Fruit fly (Drosophila melanogaster): ENCODE measurements around the gene cas.

cas gene

DNA sequence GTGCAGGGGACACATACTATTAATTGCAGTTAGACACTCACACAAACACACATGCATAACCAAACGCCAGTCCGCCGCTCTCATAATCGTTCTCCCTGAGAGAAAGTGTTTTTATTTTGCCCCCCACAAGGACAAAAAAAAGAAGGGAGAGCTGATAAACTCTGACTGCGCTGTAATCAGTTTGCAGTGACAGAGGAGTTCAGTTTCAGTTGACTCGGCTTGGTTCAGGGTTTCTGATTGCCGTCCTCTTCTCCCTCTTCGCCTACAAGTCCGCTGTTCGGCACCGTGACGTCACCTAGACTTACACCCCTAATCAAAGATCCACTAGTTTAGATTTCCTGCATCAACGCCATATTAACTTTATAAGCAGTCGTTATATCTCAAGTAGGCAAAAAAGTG lies 45.3 kb downstream of the cas start (continued):
- TF ChIP-seq gro (GFP tag; optimal IDR thresholded peaks at IDR 0.05) (no peak), HLHmδ (GFP tag; optimal IDR thresholded peaks at IDR 0.05) (no peak), ttk (GFP tag; IDR thresholded peaks at IDR 0.05) (no peak), CG7745 (tag; optimal IDR thresholded peaks at IDR 0.05) (no peak), nom (GFP tag; optimal IDR thresholded peaks at IDR 0.05) (no peak), zfh1 (GFP tag; IDR thresholded peaks at IDR 0.05) (no peak), Dip2 (GFP tag; IDR thresholded peaks at IDR 0.05) (no peak), CG15601 (tag; optimal IDR thresholded peaks at IDR 0.05) (no peak), pum (GFP tag; optimal IDR thresholded peaks at IDR 0.05) (no peak), CG5245 (GFP tag; optimal IDR thresholded peaks at IDR 0.05) (no peak), ATbp (GFP tag; optimal IDR thresholded peaks at IDR 0.05) (no peak), yki (optimal IDR thresholded peaks at IDR 0.05) (no peak), tna (GFP tag; IDR thresholded peaks at IDR 0.05; ENCODE audit: partially characterized antibody) (no peak), CG15696 (tag; optimal IDR thresholded peaks at IDR 0.05) (no peak), CG11504 (tag; optimal IDR thresholded peaks at IDR 0.05) (no peak), CG10321 (GFP tag; IDR thresholded peaks at IDR 0.05) (no peak), sens (GFP tag) (peak; percentile 24), CG1792 (GFP tag; optimal IDR thresholded peaks at IDR 0.05) (no peak), dmrt11E (tag; optimal IDR thresholded peaks at IDR 0.05) (no peak), CG31365 (tag; optimal IDR thresholded peaks at IDR 0.05) (no peak), knrl (GFP tag; IDR thresholded peaks at IDR 0.05; ENCODE audit: partially characterized antibody) (no peak), otp (GFP tag; IDR thresholded peaks at IDR 0.05) (no peak), sug (tag; optimal IDR thresholded peaks at IDR 0.05) (peak; percentile 25), stwl (tag; optimal IDR thresholded peaks at IDR 0.05) (no peak), Xbp1 (GFP tag; optimal IDR thresholded peaks at IDR 0.05) (no peak), sna (GFP tag; IDR thresholded peaks at IDR 0.05; ENCODE audit: partially characterized antibody) (no peak), CG34376 (GFP tag; optimal IDR thresholded peaks at IDR 0.05) (no peak), CG10209 (GFP tag; optimal IDR thresholded peaks at IDR 0.05) (no peak), Taf1 (GFP tag; IDR thresholded peaks at IDR 0.05) (no peak), CG6791 (GFP tag; IDR thresholded peaks at IDR 0.05; ENCODE audit: partially characterized antibody) (no peak), twi (tag; optimal IDR thresholded peaks at IDR 0.05) (no peak)

DNA sequence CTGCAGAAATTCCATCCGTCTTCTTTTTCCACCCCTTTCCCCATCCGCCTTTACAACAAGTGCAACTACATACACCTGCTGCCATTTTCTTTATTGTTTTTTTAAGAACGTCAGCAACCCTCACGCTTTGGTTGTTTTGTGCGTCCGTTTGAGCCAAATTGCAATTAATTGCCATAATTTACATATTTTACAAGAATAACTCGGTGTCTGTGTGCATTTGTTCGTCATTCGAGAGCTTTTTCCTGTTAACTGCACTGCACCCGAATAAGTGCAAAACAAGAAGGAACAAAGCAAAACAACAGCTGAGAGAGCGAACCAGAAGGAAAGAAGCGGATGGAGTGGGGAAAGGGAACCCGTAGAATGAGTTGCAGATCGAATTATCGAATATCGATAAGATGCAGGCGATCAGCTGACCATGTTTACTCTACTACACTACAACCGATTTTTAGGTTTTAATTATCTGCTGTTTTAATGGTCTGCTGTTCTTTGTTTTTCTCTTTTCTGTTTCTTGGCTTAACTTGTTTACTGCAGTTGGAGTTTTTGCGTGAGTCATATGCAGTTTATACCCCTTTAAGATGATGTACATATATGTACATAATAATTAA lies 45.8 kb downstream of the cas start:
- TF ChIP-seq rib (GFP tag; IDR thresholded peaks at IDR 0.05) (no peak), Oli (tag; optimal IDR thresholded peaks at IDR 0.05) (no peak), CHES-1-like (GFP tag; optimal IDR thresholded peaks at IDR 0.05) (no peak), Mad (GFP tag; optimal IDR thresholded peaks at IDR 0.05) (no peak), sr (GFP tag; IDR thresholded peaks at IDR 0.05) (no peak), Ravus (GFP tag; IDR thresholded peaks at IDR 0.05) (no peak), pita (GFP tag; optimal IDR thresholded peaks at IDR 0.05) (no peak), D (optimal IDR thresholded peaks at IDR 0.05) (no peak), D (GFP tag; optimal IDR thresholded peaks at IDR 0.05) (no peak), stwl (tag; optimal IDR thresholded peaks at IDR 0.05) (peak; percentile 18), gcm (GFP tag; optimal IDR thresholded peaks at IDR 0.05) (peak; percentile 76), ac (GFP tag; optimal IDR thresholded peaks at IDR 0.05) (no peak), ato (GFP tag; IDR thresholded peaks at IDR 0.05; ENCODE audit: partially characterized antibody) (0 out of 2 replicates have a peak, but pooled peaks have one; percentile 19), Side (GFP tag; optimal IDR thresholded peaks at IDR 0.05) (no peak), tin (GFP tag; optimal IDR thresholded peaks at IDR 0.05) (no peak), gsb-n (tag; optimal IDR thresholded peaks at IDR 0.05) (no peak), CG3838 (GFP tag; optimal IDR thresholded peaks at IDR 0.05) (no peak), sens (GFP tag) (peak; percentile 47), chif (GFP tag; optimal IDR thresholded peaks at IDR 0.05) (no peak), CG15011 (GFP tag; optimal IDR thresholded peaks at IDR 0.05) (no peak), ranshi (GFP tag; IDR thresholded peaks at IDR 0.05) (no peak), psq (GFP tag; optimal IDR thresholded peaks at IDR 0.05) (peak; percentile 25), CG14441 (GFP tag; IDR thresholded peaks at IDR 0.05) (no peak), CG4328 (GFP tag; optimal IDR thresholded peaks at IDR 0.05) (no peak)

Measured in whole organism, embryonic.